Fruit fly (Drosophila melanogaster): ENCODE measurements around the gene CG13258.

CG13258 gene

DNA sequence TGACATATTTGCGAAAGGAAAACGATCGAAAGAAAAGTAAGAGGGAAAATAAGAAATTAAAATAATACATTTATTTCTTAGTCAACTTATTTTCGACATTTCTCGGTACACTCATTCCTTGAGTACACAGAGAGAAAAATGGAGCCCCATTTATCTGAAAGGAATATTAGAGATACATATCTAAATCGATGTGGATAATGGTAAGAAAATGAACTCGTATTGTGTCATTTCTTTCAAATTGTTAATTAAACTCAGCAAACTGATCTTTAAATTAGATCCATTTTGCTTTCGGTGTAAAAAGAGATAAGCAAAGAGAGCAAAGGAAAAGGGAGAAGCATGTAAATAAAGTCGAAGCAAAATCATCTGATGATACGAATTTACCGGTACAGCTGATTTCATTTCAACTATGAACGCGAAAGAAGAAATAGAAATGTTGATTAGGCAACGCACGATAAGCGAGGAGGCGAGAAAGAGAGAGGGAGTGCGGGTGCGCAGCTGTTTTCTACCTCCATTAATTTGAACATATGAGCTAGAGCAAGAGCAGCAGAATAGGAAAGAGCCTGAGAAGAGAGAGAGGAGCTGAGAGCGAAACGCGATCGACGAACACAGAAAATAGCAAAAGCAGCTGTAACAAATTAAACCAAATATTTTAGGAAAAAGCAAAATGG is 7.0 kb downstream of the CG13258 start (continued):
- TF ChIP-seq br (GFP tag; optimal IDR thresholded peaks at IDR 0.05) (peak; percentile 90), N (GFP tag; optimal IDR thresholded peaks at IDR 0.05) (no peak), sv (GFP tag; optimal IDR thresholded peaks at IDR 0.05) (peak; percentile 51), ey (GFP tag; optimal IDR thresholded peaks at IDR 0.05) (peak; percentile 89), dl (GFP tag; optimal IDR thresholded peaks at IDR 0.05; ENCODE audit: insufficient read depth in 1 of 2, partially characterized antibody in 2 of 2) (peak in 1 of 2 experiments; percentile 33)

DNA sequence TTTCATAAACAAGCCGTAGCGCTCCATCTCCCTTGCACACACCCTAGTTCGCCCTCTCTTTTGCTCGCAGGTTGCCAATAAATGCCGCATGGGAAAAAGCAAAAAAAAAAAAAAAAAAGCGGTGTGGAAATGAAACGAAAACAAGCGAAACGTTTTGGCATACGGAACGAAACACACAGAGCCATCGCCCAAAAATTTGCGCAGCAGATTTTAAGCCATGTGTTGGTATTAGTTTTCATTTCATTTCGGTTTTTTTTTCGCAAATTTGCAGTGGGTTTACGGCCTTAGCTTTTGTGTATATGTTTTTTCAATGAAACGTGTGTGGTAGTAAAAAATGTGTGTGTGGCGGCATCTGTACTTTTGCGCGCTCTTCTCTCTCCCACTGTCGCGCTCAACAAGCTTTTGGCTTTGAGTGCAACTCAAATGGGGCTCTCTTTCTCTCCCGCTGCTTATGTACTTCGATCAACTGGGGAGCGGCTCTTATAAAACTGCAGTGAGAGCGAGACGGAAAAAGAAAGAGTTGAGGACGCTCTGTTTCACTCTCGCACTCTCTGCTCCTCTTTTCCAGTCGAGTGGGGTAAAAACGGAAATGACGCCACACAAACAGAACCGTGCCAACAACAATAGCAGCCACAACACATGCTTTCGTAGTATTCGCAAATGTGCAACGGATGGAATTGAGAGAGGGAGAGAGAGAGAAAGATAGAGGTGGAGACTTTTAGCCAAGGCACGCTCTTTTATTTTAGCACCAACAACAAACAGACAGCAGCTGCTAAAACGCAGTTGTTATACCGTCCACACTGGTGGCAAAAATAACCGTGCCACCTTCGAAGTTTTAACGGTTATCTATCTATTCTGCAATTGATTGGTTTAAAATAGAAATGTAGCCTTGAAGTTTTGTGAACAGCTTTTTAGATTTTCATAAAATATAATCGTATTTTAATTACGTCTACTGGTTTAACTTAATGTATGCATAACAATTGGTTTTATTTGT is 8.2 kb downstream of the CG13258 start:
- TF ChIP-seq CG32264 (GFP tag; optimal IDR thresholded peaks at IDR 0.05) (no peak), woc (GFP tag; optimal IDR thresholded peaks at IDR 0.05) (peak; percentile 36), Vsx2 (GFP tag; optimal IDR thresholded peaks at IDR 0.05; ENCODE audit: partially characterized antibody) (peak; percentile 56), Sp1 (GFP tag; optimal IDR thresholded peaks at IDR 0.05) (peak; percentile 64), Hr83 (GFP tag; optimal IDR thresholded peaks at IDR 0.05; ENCODE audit: poor library complexity, severe bottlenecking) (peak; percentile 61), rgr (GFP tag; optimal IDR thresholded peaks at IDR 0.05) (peak; percentile 69), fru (GFP tag; optimal IDR thresholded peaks at IDR 0.05) (peak; percentile 50), OdsH (GFP tag; optimal IDR thresholded peaks at IDR 0.05) (peak; percentile 54), tai (GFP tag; optimal IDR thresholded peaks at IDR 0.05) (no peak), psq (GFP tag; optimal IDR thresholded peaks at IDR 0.05) (peak; percentile 67), dmrt93B (GFP tag; optimal IDR thresholded peaks at IDR 0.05) (peak; percentile 54), CrebA (GFP tag; optimal IDR thresholded peaks at IDR 0.05; ENCODE audit: borderline replicate concordance) (peak; percentile 82), GATAd (GFP tag; optimal IDR thresholded peaks at IDR 0.05) (no peak), dl (GFP tag; optimal IDR thresholded peaks at IDR 0.05; ENCODE audit: insufficient read depth in 1 of 2, partially characterized antibody in 2 of 2) (peak; percentile 54 to 57), jim (GFP tag; optimal IDR thresholded peaks at IDR 0.05) (peak; percentile 59), N (GFP tag; optimal IDR thresholded peaks at IDR 0.05) (peak; percentile 33), Dfd (GFP tag; optimal IDR thresholded peaks at IDR 0.05) (no peak), Rel (GFP tag; optimal IDR thresholded peaks at IDR 0.05) (peak; percentile 84), Rel (tag; optimal IDR thresholded peaks at IDR 0.05) (peak; percentile 70), h (GFP tag; optimal IDR thresholded peaks at IDR 0.05) (peak; percentile 75), sage (GFP tag; optimal IDR thresholded peaks at IDR 0.05) (peak; percentile 75), Hnf4 (GFP tag; optimal IDR thresholded peaks at IDR 0.05) (peak; percentile 67), ey (GFP tag; optimal IDR thresholded peaks at IDR 0.05) (peak; percentile 68), HLH106 (tag; optimal IDR thresholded peaks at IDR 0.05) (peak; percentile 62), Abd-B (GFP tag; optimal IDR thresholded peaks at IDR 0.05) (peak; percentile 55), foxo (GFP tag; optimal IDR thresholded peaks at IDR 0.05) (peak; percentile 49 to 63), br (GFP tag; optimal IDR thresholded peaks at IDR 0.05) (peak; percentile 69), Myc (optimal IDR thresholded peaks at IDR 0.05) (peak; percentile 32), pan (optimal IDR thresholded peaks at IDR 0.05) (no peak), Mio (GFP tag; optimal IDR thresholded peaks at IDR 0.05) (no peak), brk (GFP tag; optimal IDR thresholded peaks at IDR 0.05) (peak; percentile 80), Dif (GFP tag; optimal IDR thresholded peaks at IDR 0.05; ENCODE audit: partially characterized antibody) (peak; percentile 90), lola (GFP tag; optimal IDR thresholded peaks at IDR 0.05) (no peak), CG9705 (GFP tag; optimal IDR thresholded peaks at IDR 0.05) (peak; percentile 57)

DNA sequence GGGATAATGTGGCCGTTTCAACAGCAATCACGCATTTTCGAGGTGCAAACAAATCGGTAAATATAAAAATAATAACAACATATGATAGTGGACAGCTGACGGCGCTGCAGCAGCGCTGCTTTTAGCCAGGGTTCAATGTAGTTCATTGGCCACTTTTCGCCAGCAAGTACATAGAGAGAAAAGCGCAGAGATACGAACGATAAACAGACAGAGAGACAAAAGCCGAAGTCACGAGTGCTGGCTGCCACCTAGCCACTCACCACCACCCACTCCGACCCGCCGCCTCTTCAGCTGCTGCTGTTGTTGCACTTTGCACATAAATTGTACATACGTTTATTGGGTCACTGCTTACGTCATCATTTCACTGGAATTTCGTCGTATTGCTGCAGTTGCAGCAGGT is 10.0 kb downstream of the CG13258 start:
- TF ChIP-seq OdsH (GFP tag; optimal IDR thresholded peaks at IDR 0.05) (no peak), tai (GFP tag; optimal IDR thresholded peaks at IDR 0.05) (no peak), usp (GFP tag; optimal IDR thresholded peaks at IDR 0.05) (no peak), dl (GFP tag; optimal IDR thresholded peaks at IDR 0.05; ENCODE audit: insufficient read depth in 1 of 2, partially characterized antibody in 2 of 2) (no peak), Myc (optimal IDR thresholded peaks at IDR 0.05) (no peak), Vsx2 (GFP tag; optimal IDR thresholded peaks at IDR 0.05; ENCODE audit: partially characterized antibody) (no peak), CG9705 (GFP tag; optimal IDR thresholded peaks at IDR 0.05) (no peak), sage (GFP tag; optimal IDR thresholded peaks at IDR 0.05) (no peak), dsf (GFP tag; optimal IDR thresholded peaks at IDR 0.05; ENCODE audit: borderline replicate concordance) (no peak), ey (GFP tag; optimal IDR thresholded peaks at IDR 0.05) (no peak), dmrt93B (GFP tag; optimal IDR thresholded peaks at IDR 0.05) (no peak)
